Fruit fly (Drosophila melanogaster) whole organism, adult: Measurements from ENCODE around the gene CG12290.

ENCODE experiments used
- CG11617 ChIP-seq: fragments of 200-800 bp; sonication (Bioruptor generic); optimal IDR thresholded peaks from 2 replicates; lab custom pipeline; 2017; ENCODE audit warnings: mild to moderate bottlenecking, missing biosample characterization, missing genetic modification reagents, missing genetic modification characterization
- CG12768 ChIP-seq: fragments of 200-800 bp; sonication (Bioruptor generic); optimal IDR thresholded peaks from 2 replicates; lab custom pipeline; 2017; ENCODE audit warnings: missing biosample characterization, missing genetic modification characterization, mild to moderate bottlenecking, moderate library complexity, missing genetic modification reagents
- CG14711 ChIP-seq: fragments of 200-800 bp; sonication (Bioruptor generic); optimal IDR thresholded peaks from 2 replicates; lab custom pipeline; 2018; ENCODE audit warnings: missing biosample characterization, mild to moderate bottlenecking, missing genetic modification characterization, moderate library complexity
- CG1620 ChIP-seq: fragments of 200-800 bp; sonication (Bioruptor generic); optimal IDR thresholded peaks from 2 replicates; lab custom pipeline; 2016; ENCODE audit warnings: missing biosample characterization, missing genetic modification characterization
- CG33017 ChIP-seq: fragments of 200-800 bp; sonication (Bioruptor generic); optimal IDR thresholded peaks from 2 replicates; lab custom pipeline; 2018; ENCODE audit warnings: missing biosample characterization, mild to moderate bottlenecking, missing genetic modification characterization, moderate library complexity
- CG5204 ChIP-seq: fragments of 200-800 bp; sonication (Bioruptor generic); optimal IDR thresholded peaks from 2 replicates; lab custom pipeline; 2016; ENCODE audit warnings: missing biosample characterization, missing genetic modification characterization
- CG7045 ChIP-seq: fragments of 200-800 bp; sonication (Bioruptor generic); optimal IDR thresholded peaks from 2 replicates; lab custom pipeline; 2017; ENCODE audit warnings: missing biosample characterization, mild to moderate bottlenecking, missing genetic modification characterization
- CG7101 ChIP-seq: fragments of 200-800 bp; sonication (Bioruptor generic); optimal IDR thresholded peaks from 2 replicates; lab custom pipeline; 2018; ENCODE audit warnings: missing biosample characterization, mild to moderate bottlenecking, missing genetic modification characterization, moderate library complexity
- Clk ChIP-seq: fragments of 200-800 bp; sonication (Bioruptor generic); optimal IDR thresholded peaks from 2 replicates; lab custom pipeline; 2017; ENCODE audit warnings: missing biosample characterization, missing genetic modification characterization
- Crg-1 ChIP-seq: fragments of 200-800 bp; sonication (Bioruptor generic); optimal IDR thresholded peaks from 2 replicates; lab custom pipeline; 2016; ENCODE audit warnings: missing biosample characterization, missing genetic modification characterization
- Hr96 ChIP-seq: fragments of 200-800 bp; sonication (Bioruptor generic); optimal IDR thresholded peaks from 2 replicates; lab custom pipeline; 2016; ENCODE audit warnings: missing biosample characterization, missing genetic modification characterization
- Mnt ChIP-seq: fragments of 200-800 bp; sonication (Bioruptor generic); optimal IDR thresholded peaks from 2 replicates; lab custom pipeline; 2016; ENCODE audit warnings: missing biosample characterization, mild to moderate bottlenecking, missing genetic modification characterization
- bab1 ChIP-seq: fragments of 200-800 bp; sonication (Bioruptor generic); optimal IDR thresholded peaks from 3 replicates; lab custom pipeline; 2019; ENCODE audit warnings: missing biosample characterization, mild to moderate bottlenecking, missing genetic modification characterization, moderate library complexity
- cic ChIP-seq: fragments of 200-800 bp; sonication (Bioruptor generic); optimal IDR thresholded peaks from 2 replicates; lab custom pipeline; 2017; ENCODE audit warnings: missing biosample characterization, mild to moderate bottlenecking, missing genetic modification characterization, moderate library complexity
- cnc ChIP-seq, 2 experiments: fragments of >200 bp; optimal IDR thresholded peaks; 2 replicates each; lab custom pipeline; 2017
- kay ChIP-seq: fragments of 200-800 bp; sonication (Bioruptor generic); peaks from one replicate; lab custom pipeline; 2016; ENCODE audit warnings: missing biosample characterization, missing genetic modification characterization, borderline replicate concordance
- ovo ChIP-seq: fragments of 200-800 bp; sonication (Bioruptor generic); optimal IDR thresholded peaks from 2 replicates; lab custom pipeline; 2016; ENCODE audit warnings: missing biosample characterization, missing genetic modification characterization
- pad ChIP-seq: fragments of 200-800 bp; sonication (Bioruptor generic); optimal IDR thresholded peaks from 3 replicates; lab custom pipeline; 2017; ENCODE audit warnings: missing biosample characterization, missing genetic modification characterization, mild to moderate bottlenecking, moderate library complexity, missing genetic modification reagents
- tj ChIP-seq: fragments of 200-800 bp; sonication (Bioruptor generic); optimal IDR thresholded peaks from 3 replicates; lab custom pipeline; 2017; ENCODE audit warnings: missing biosample characterization, mild to moderate bottlenecking, missing genetic modification characterization, moderate library complexity
- toe ChIP-seq: fragments of 200-800 bp; sonication (Bioruptor generic); optimal IDR thresholded peaks from 2 replicates; lab custom pipeline; 2016; ENCODE audit warnings: missing biosample characterization, missing genetic modification characterization

Gene CG12290

DNA sequence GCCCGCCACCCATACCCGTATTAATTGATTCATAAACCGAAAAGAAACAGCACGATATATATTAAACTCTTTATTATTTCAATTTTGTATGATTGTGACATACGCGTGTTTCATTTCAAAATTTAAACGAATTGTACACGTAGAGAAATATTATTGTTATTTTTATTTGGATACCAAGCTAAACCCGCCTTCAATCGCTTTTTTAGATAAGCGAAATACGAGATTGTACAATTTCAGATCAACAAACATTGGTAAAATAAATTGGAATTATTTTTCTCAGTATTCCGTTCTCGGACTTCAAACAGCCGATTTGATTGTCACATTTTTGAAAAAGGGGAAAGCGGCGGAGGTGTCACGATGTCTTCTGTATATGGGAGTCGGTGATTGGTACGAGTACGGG, 5.0 kb downstream of the CG12290 start:
- TF ChIP-seq CG11617 (GFP tag; lab: Kevin White, UChicago): no peak
- no peak for TF ChIP-seq Clk (GFP tag; lab: Kevin White, UChicago)
- no peak for TF ChIP-seq Mnt
- no peak for TF ChIP-seq Crg-1 (GFP tag; lab: Kevin White, UChicago)
- no peak for TF ChIP-seq bab1 (GFP tag; lab: Kevin White, UChicago)
- TF ChIP-seq CG12768 (GFP tag; lab: Kevin White, UChicago): no peak
- no peak for TF ChIP-seq CG7045 (GFP tag; lab: Kevin White, UChicago)
- no peak for TF ChIP-seq CG5204 (GFP tag; lab: Kevin White, UChicago)
- no peak for TF ChIP-seq CG33017 (tag; lab: Kevin White, UChicago)
- TF ChIP-seq ovo: no peak
- TF ChIP-seq pad (GFP tag; lab: Kevin White, UChicago): no peak
- no peak for TF ChIP-seq kay (GFP tag; lab: Kevin White, UChicago)
- TF ChIP-seq toe: no peak
- no peak for TF ChIP-seq cnc (optimal IDR thresholded peaks at IDR 0.05; lab: Kevin White, UChicago)
- no peak for TF ChIP-seq CG1620 (GFP tag; lab: Kevin White, UChicago)
- TF ChIP-seq Hr96 (GFP tag; lab: Kevin White, UChicago): no peak

dm6 chr3R:26237496-26237895, 7.4 kb downstream of the CG12290 start:
- no peak for TF ChIP-seq CG11617 (GFP tag; lab: Kevin White, UChicago)
- no peak for TF ChIP-seq CG7045 (GFP tag; lab: Kevin White, UChicago)
- no peak for TF ChIP-seq CG1620 (GFP tag; lab: Kevin White, UChicago)
- no peak for TF ChIP-seq cnc (optimal IDR thresholded peaks at IDR 0.05; lab: Kevin White, UChicago)
- no peak for TF ChIP-seq CG5204 (GFP tag; lab: Kevin White, UChicago)
- no peak for TF ChIP-seq Hr96 (GFP tag; lab: Kevin White, UChicago)
- TF ChIP-seq CG14711 (tag; lab: Kevin White, UChicago): no peak
- no peak for TF ChIP-seq CG7101
- TF ChIP-seq Mnt: no peak
- no peak for TF ChIP-seq tj (GFP tag; lab: Kevin White, UChicago)
- TF ChIP-seq toe: no peak
- no peak for TF ChIP-seq ovo
- no peak for TF ChIP-seq CG33017 (tag; lab: Kevin White, UChicago)
- no peak for TF ChIP-seq kay (GFP tag; lab: Kevin White, UChicago)
- no peak for TF ChIP-seq Clk (GFP tag; lab: Kevin White, UChicago)
- TF ChIP-seq cic: no peak
- TF ChIP-seq pad (GFP tag; lab: Kevin White, UChicago): no peak
- TF ChIP-seq bab1 (GFP tag; lab: Kevin White, UChicago): no peak
- no peak for TF ChIP-seq Crg-1 (GFP tag; lab: Kevin White, UChicago)

DNA sequence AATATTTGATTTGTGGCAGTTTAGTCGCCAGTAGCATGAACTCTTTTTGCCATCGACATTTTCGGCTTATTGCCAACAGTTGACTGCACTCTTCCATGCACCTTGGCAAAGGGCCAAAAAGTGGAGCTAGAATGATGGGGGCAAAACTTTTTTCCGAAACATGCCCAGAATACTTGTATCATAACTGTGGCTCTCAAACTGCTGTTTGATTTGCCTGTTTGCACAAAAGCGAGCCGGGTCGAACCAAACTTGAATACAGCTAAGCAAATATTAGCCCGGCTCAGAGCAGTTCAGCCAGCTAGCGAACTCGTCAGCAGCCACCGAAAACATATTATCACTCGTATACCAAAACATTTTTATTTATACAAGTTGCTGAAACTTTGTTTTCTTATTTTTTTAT, 8.9 kb downstream of the CG12290 start:
- no peak for TF ChIP-seq CG7101
- no peak for TF ChIP-seq cnc (optimal IDR thresholded peaks at IDR 0.05; lab: Kevin White, UChicago)
- TF ChIP-seq Crg-1 (GFP tag; lab: Kevin White, UChicago): no peak
- TF ChIP-seq CG5204 (GFP tag; lab: Kevin White, UChicago): no peak

- no peak for TF ChIP-seq CG7045 (GFP tag; lab: Kevin White, UChicago)
- no peak for TF ChIP-seq CG7101
- TF ChIP-seq CG12768 (GFP tag; lab: Kevin White, UChicago): no peak
- TF ChIP-seq cic: no peak
These were observed 12.5 kb downstream of the CG12290 start for dm6 chr3R:26242454-26243082.

DNA sequence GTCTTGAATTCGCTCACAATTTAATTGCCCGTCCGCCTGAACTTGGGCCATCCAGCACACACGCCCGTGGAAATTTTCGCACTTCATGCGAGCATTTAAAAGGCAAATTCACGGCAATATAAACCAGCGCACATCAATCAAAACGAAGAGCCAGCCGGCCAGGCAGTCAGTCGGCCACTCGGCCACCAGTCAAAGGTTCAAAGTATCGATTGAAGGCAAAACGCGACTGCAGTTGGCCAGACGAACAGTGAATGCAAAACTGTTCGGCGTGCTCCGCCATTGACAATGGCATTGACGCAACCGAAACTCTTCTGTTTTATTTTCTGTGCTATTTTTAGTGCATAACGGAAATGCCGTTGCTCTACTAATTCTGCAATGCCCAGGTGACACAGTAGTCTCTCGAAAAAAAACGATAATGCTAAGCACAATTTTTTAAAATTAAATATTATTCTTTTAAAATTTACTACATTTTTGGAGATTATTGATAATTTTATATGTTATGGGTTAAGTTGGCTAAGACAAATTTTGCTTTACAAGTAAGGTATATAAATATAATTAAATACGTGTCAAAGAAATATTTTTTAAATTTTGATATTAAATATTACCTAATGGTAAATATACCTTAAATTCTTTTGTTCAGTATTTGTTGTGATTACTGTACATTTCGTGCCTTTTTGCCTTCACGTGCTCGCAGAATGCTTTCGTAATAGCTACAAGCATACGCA, 17.9 kb downstream of the CG12290 start:
- TF ChIP-seq CG5204 (GFP tag; lab: Kevin White, UChicago) (peak; percentile 43), CG7101 (peak; percentile 77), kay (GFP tag; lab: Kevin White, UChicago) (no peak), ovo (no peak), Crg-1 (GFP tag; lab: Kevin White, UChicago) (no peak), CG11617 (GFP tag; lab: Kevin White, UChicago) (peak; percentile 34), Clk (GFP tag; lab: Kevin White, UChicago) (no peak), CG7045 (GFP tag; lab: Kevin White, UChicago) (peak; percentile 78), cic (no peak), Hr96 (GFP tag; lab: Kevin White, UChicago) (no peak), pad (GFP tag; lab: Kevin White, UChicago) (peak; percentile 49), CG14711 (tag; lab: Kevin White, UChicago) (peak; percentile 84), Mnt (no peak), toe (no peak), cnc (optimal IDR thresholded peaks at IDR 0.05; lab: Kevin White, UChicago) (no peak), CG33017 (tag; lab: Kevin White, UChicago) (peak; percentile 46), CG1620 (GFP tag; lab: Kevin White, UChicago) (no peak), tj (GFP tag; lab: Kevin White, UChicago) (peak; percentile 6), bab1 (GFP tag; lab: Kevin White, UChicago) (peak; percentile 52), CG12768 (GFP tag; lab: Kevin White, UChicago) (peak; percentile 70)

DNA sequence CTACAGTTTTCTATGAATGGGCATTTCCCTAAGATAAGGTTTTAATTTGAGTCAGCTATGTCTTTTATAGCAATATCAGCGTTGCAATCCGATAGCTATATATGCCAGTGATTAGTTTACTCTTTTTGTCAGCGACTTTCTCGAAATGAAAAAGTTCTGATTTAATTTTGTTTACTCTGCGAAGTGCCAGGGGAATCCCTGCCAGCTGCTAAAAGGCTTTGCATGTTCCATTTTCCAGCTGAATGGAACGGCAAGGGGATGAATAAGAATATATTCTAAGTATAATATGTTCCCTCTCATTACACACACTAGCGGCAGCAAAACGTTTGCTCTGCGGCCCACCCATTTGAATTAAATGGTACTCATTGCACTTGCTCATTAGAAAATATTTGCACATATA, 19.8 kb downstream of the CG12290 start:
- TF ChIP-seq CG5204 (GFP tag; lab: Kevin White, UChicago): no peak
- peak; percentile 51 for TF ChIP-seq kay (GFP tag; lab: Kevin White, UChicago)
